Worm (Caenorhabditis elegans): ENCODE results near the gene cdh-9.

- TF ChIP-seq him-1 (tag; optimal IDR thresholded peaks at IDR 0.05) = no peak
- TF ChIP-seq dao-5 (tag; optimal IDR thresholded peaks at IDR 0.05) = no peak
- TF ChIP-seq W03F9.2 (tag; optimal IDR thresholded peaks at IDR 0.05) = no peak
Measured at ce11 chrX:16629773-16630172, 34.7 kb downstream of the cdh-9 start.
